Fruit fly (Drosophila melanogaster) whole organism, wandering third instar larva: ENCODE results near the gene tub.
A peak's percentile ranks its signal among the peaks of the same experiment; 100 is the strongest.

Experiments
- Abd-B ChIP-seq: fragments of >200 bp; optimal IDR thresholded peaks from 2 replicates; lab custom pipeline; 2017; ENCODE audit warnings: missing biosample characterization, missing genetic modification characterization
- CG32264 ChIP-seq: fragments of 200-800 bp; sonication (Bioruptor generic); optimal IDR thresholded peaks from 2 replicates; lab custom pipeline; 2016; ENCODE audit warnings: missing biosample characterization, missing genetic modification characterization
- CG9705 ChIP-seq: fragments of 200-800 bp; sonication (Bioruptor generic); optimal IDR thresholded peaks from 2 replicates; lab custom pipeline; 2018; ENCODE audit warnings: missing biosample characterization, mild to moderate bottlenecking, missing genetic modification characterization
- CrebA ChIP-seq: fragments of 200-800 bp; sonication (Bioruptor generic); optimal IDR thresholded peaks from 2 replicates; lab custom pipeline; 2016; ENCODE audit warnings: missing biosample characterization, mild to moderate bottlenecking, missing genetic modification characterization, borderline replicate concordance
- Dfd ChIP-seq: fragments of >200 bp; optimal IDR thresholded peaks from 2 replicates; lab custom pipeline; 2017; ENCODE audit warnings: missing biosample characterization, missing genetic modification characterization
- Dif ChIP-seq: fragments of 200-275, 200-300 bp; sonication (Bioruptor generic); optimal IDR thresholded peaks from 2 replicates; lab custom pipeline; 2018; ENCODE audit warnings: missing biosample characterization, missing genetic modification characterization; ENCODE audit not compliant: partially characterized antibody
- GATAd ChIP-seq: sonication (Bioruptor generic); optimal IDR thresholded peaks from 2 replicates; lab custom pipeline; 2016; ENCODE audit warnings: missing biosample characterization, missing genetic modification characterization
- HLH106 ChIP-seq: fragments of 200-800 bp; optimal IDR thresholded peaks from 3 replicates; lab custom pipeline; 2019; ENCODE audit warnings: missing biosample characterization, mild to moderate bottlenecking, missing genetic modification characterization, moderate library complexity
- Hnf4 ChIP-seq: fragments of 200-800 bp; sonication (Bioruptor generic); optimal IDR thresholded peaks from 2 replicates; lab custom pipeline; 2016; ENCODE audit warnings: missing biosample characterization, mild to moderate bottlenecking, missing genetic modification characterization
- Hr78 ChIP-seq: fragments of >200 bp; optimal IDR thresholded peaks from 2 replicates; lab custom pipeline; 2017; ENCODE audit warnings: missing biosample characterization, missing genetic modification characterization
- Hr83 ChIP-seq: fragments of 200-300 bp; sonication (Bioruptor generic); optimal IDR thresholded peaks from 2 replicates; lab custom pipeline; 2016; ENCODE audit warnings: missing biosample characterization, mild to moderate bottlenecking, missing genetic modification characterization, moderate library complexity; ENCODE audit not compliant: poor library complexity, severe bottlenecking
- Jra ChIP-seq: sonication (Bioruptor generic); optimal IDR thresholded peaks from 2 replicates; lab custom pipeline; 2016; ENCODE audit warnings: missing biosample characterization, missing genetic modification characterization
- Mio ChIP-seq: sonication (Bioruptor generic); optimal IDR thresholded peaks from 2 replicates; lab custom pipeline; 2016; ENCODE audit warnings: missing biosample characterization, missing genetic modification characterization
- Myc ChIP-seq: fragments of >200 bp; optimal IDR thresholded peaks from 2 replicates; lab custom pipeline; 2017
- N ChIP-seq: fragments of >200 bp; optimal IDR thresholded peaks from 2 replicates; lab custom pipeline; 2018; ENCODE audit warnings: missing biosample characterization, missing external identifiers, missing genetic modification characterization
- OdsH ChIP-seq: fragments of 200-800 bp; sonication (Bioruptor generic); optimal IDR thresholded peaks from 2 replicates; lab custom pipeline; 2016; ENCODE audit warnings: missing biosample characterization, mild to moderate bottlenecking, missing genetic modification characterization
- Rel ChIP-seq, 2 experiments: fragments of 200-800 bp; sonication (Bioruptor generic) in 1 of 2; optimal IDR thresholded peaks; 2 replicates in 1 of 2; 3 replicates in 1 of 2; lab custom pipeline; 2016 to 2019; ENCODE audit warnings: mild to moderate bottlenecking in 2 of 2, missing biosample characterization in 2 of 2, missing genetic modification characterization in 2 of 2, moderate library complexity in 1 of 2
- Sp1 ChIP-seq: fragments of 200-800 bp; sonication (Bioruptor generic); optimal IDR thresholded peaks from 3 replicates; lab custom pipeline; 2019; ENCODE audit warnings: missing biosample characterization, mild to moderate bottlenecking, missing genetic modification characterization, moderate library complexity
- Vsx2 ChIP-seq: fragments of 200-300, 225-300 bp; sonication (Bioruptor generic); optimal IDR thresholded peaks from 2 replicates; lab custom pipeline; 2018; ENCODE audit warnings: missing biosample characterization, missing genetic modification characterization; ENCODE audit not compliant: partially characterized antibody
- br ChIP-seq: fragments of 200-800 bp; sonication (Bioruptor generic); optimal IDR thresholded peaks from 2 replicates; lab custom pipeline; 2016; ENCODE audit warnings: missing biosample characterization, missing genetic modification characterization
- brk ChIP-seq: fragments of 200-800 bp; sonication (Bioruptor generic); optimal IDR thresholded peaks from 2 replicates; lab custom pipeline; 2016; ENCODE audit warnings: missing biosample characterization, mild to moderate bottlenecking, missing genetic modification characterization
- dl ChIP-seq, 2 experiments: fragments of 175-275, 200-275 bp in 1 of 2; fragments of 200-275 bp in 1 of 2; sonication (Bioruptor generic); optimal IDR thresholded peaks; lab custom pipeline; 2018; ENCODE audit warnings: mild to moderate bottlenecking in 2 of 2, missing biosample characterization in 2 of 2, missing genetic modification characterization in 2 of 2, moderate library complexity in 2 of 2; ENCODE audit not compliant: partially characterized antibody in 2 of 2, insufficient read depth in 1 of 2
- dmrt93B ChIP-seq: fragments of 200-800 bp; sonication (Bioruptor generic); optimal IDR thresholded peaks from 2 replicates; lab custom pipeline; 2018; ENCODE audit warnings: missing biosample characterization, mild to moderate bottlenecking, missing genetic modification characterization
- dsf ChIP-seq: sonication (Bioruptor generic); optimal IDR thresholded peaks from 2 replicates; lab custom pipeline; 2016; ENCODE audit warnings: missing biosample characterization, missing genetic modification characterization, borderline replicate concordance
- ey ChIP-seq: fragments of 200-800 bp; sonication (Bioruptor generic); optimal IDR thresholded peaks from 2 replicates; lab custom pipeline; 2016; ENCODE audit warnings: missing biosample characterization, missing genetic modification characterization
- foxo ChIP-seq, 2 experiments: fragments of 200-800 bp; sonication (Bioruptor generic); optimal IDR thresholded peaks; 2 replicates in 1 of 2; 3 replicates in 1 of 2; lab custom pipeline; 2016 to 2017; ENCODE audit warnings: missing biosample characterization in 2 of 2, missing genetic modification characterization in 2 of 2
- fru ChIP-seq: fragments of 200-800 bp; sonication (Bioruptor generic); optimal IDR thresholded peaks from 3 replicates; lab custom pipeline; 2016; ENCODE audit warnings: missing biosample characterization, mild to moderate bottlenecking, missing genetic modification characterization
- h ChIP-seq: fragments of 200-800 bp; sonication (Bioruptor generic); optimal IDR thresholded peaks from 3 replicates; lab custom pipeline; 2016; ENCODE audit warnings: missing biosample characterization, mild to moderate bottlenecking, missing genetic modification characterization
- jim ChIP-seq: fragments of 175-275, 200-325 bp; sonication (Bioruptor generic); optimal IDR thresholded peaks from 2 replicates; lab custom pipeline; 2016; ENCODE audit warnings: missing biosample characterization, mild to moderate bottlenecking, missing genetic modification characterization
- lola ChIP-seq: fragments of >200 bp; optimal IDR thresholded peaks from 2 replicates; lab custom pipeline; 2017; ENCODE audit warnings: missing biosample characterization, missing genetic modification characterization
- pan ChIP-seq: fragments of >200 bp; optimal IDR thresholded peaks from 2 replicates; lab custom pipeline; 2017
- psq ChIP-seq: fragments of 200-800 bp; sonication (Bioruptor generic); optimal IDR thresholded peaks from 3 replicates; lab custom pipeline; 2017; ENCODE audit warnings: missing biosample characterization, mild to moderate bottlenecking, missing genetic modification characterization, moderate library complexity
- rgr ChIP-seq: fragments of 200-800 bp; sonication (Bioruptor generic); optimal IDR thresholded peaks from 3 replicates; lab custom pipeline; 2016; ENCODE audit warnings: missing biosample characterization, mild to moderate bottlenecking, missing genetic modification characterization
- sage ChIP-seq: fragments of 200-800 bp; sonication (Bioruptor generic); optimal IDR thresholded peaks from 2 replicates; lab custom pipeline; 2016; ENCODE audit warnings: missing biosample characterization, mild to moderate bottlenecking, missing genetic modification characterization
- sv ChIP-seq: fragments of 200-800 bp; sonication (Bioruptor generic); optimal IDR thresholded peaks from 3 replicates; lab custom pipeline; 2016; ENCODE audit warnings: missing biosample characterization, missing genetic modification characterization
- tai ChIP-seq: sonication (Bioruptor generic); optimal IDR thresholded peaks from 2 replicates; lab custom pipeline; 2016; ENCODE audit warnings: missing biosample characterization, missing genetic modification characterization
- usp ChIP-seq: fragments of >200 bp; optimal IDR thresholded peaks from 2 replicates; lab custom pipeline; 2017; ENCODE audit warnings: missing biosample characterization, missing genetic modification characterization
- woc ChIP-seq: sonication (Bioruptor generic); optimal IDR thresholded peaks from 2 replicates; lab custom pipeline; 2016; ENCODE audit warnings: missing biosample characterization, mild to moderate bottlenecking, missing genetic modification characterization

tub gene

DNA sequence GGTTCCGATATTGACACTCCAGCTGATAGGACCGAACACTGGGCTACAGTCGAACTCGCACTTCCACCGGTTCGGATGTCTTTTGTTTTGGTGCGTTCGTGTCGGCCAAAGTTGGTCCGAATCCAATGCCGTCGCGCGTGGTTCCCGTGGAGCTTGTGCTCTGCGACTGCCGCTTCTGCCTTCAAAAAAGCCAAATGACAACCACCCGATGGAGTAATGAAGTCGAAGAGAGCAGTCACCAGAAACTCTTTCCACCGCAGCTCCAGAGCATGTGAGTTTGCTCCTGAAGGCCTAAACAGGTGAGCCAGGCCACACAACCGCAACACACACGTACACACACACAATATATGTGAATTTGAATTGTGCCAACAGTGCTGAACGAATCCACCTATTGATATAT, 6.6 kb downstream of the tub start, which contains the start of gene CG34112 (continued):
- no peak for TF ChIP-seq usp (GFP tag; lab: Kevin White, UChicago)
- TF ChIP-seq OdsH (GFP tag; lab: Kevin White, UChicago), result no peak
- no peak for TF ChIP-seq tai
- peak; percentile 73 for TF ChIP-seq Hr83 (GFP tag; lab: Kevin White, UChicago)
- no peak for TF ChIP-seq Hr78 (GFP tag; lab: Kevin White, UChicago)
- no peak for TF ChIP-seq woc
- no peak for TF ChIP-seq GATAd
- no peak for TF ChIP-seq ey (GFP tag; lab: Kevin White, UChicago)
- no peak for TF ChIP-seq Abd-B

DNA sequence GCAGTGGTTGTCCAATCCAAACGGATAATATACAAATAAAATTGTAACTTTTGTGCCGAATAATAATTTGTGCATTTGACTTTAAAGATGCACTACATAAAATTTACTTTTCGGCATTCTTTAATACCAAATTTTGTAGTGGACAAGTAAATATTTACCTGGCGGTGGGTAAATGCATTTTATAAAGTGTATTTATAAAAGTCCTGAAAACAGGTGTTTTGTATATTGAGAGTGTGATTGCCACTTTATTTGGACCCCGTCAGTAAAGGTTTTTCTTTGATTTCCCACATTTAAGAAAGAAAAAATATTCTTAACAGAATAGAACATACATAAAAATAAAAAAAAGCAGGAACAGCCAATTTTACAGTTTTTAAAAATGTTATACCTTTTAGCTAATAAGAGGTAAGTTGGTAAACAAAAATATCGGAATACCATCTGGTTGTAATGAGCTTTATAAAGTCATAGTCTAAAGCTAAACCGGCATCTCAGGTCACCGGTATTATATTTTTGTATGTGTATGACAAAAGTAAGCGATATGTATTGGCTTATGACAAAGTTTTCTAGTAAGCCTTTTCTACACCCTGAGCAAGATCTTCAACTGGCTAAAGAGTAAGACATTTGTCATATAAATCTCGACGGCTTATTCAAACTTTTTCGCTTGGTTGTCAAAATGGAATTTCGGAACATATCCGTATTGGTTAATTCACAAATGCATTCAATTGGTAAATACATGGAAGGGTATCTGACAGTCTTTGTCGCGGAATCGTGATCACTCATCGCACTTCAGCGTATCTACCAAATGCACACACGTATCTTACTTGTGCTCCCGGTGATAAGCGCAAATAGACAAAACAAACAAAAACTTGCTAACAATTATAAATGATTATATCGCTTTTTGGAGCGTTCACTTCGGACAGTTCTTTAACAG, 7.4 kb downstream of the tub start:
- TF ChIP-seq Hr78 (GFP tag; lab: Kevin White, UChicago) (no peak), tai (no peak), sv (GFP tag; lab: Kevin White, UChicago) (peak; percentile 68), jim (GFP tag; lab: Kevin White, UChicago) (peak; percentile 43), N (GFP tag; lab: Kevin White, UChicago) (no peak), ey (GFP tag; lab: Kevin White, UChicago) (peak; percentile 97), rgr (GFP tag; lab: Kevin White, UChicago) (peak; percentile 96), Hr83 (GFP tag; lab: Kevin White, UChicago) (peak; percentile 53), dsf (GFP tag; lab: Kevin White, UChicago) (peak; percentile 3), dmrt93B (GFP tag; lab: Kevin White, UChicago) (peak; percentile 80), Rel (GFP tag; optimal IDR thresholded peaks at IDR 0.05; lab: Kevin White, UChicago) (peak; percentile 79), Rel (tag; optimal IDR thresholded peaks at IDR 0.05; lab: Kevin White, UChicago) (peak; percentile 60), Sp1 (GFP tag; lab: Kevin White, UChicago) (peak; percentile 89), Myc (lab: Kevin White, UChicago) (peak; percentile 91), dl (GFP tag; optimal IDR thresholded peaks at IDR 0.05; lab: Kevin White, UChicago; ENCODE audit: insufficient read depth in 1 of 2, partially characterized antibody in 2 of 2) (no peak), h (peak; percentile 99), lola (GFP tag; lab: Kevin White, UChicago) (no peak), psq (GFP tag; lab: Kevin White, UChicago) (peak; percentile 84), OdsH (GFP tag; lab: Kevin White, UChicago) (peak; percentile 95), brk (GFP tag; lab: Kevin White, UChicago) (peak; percentile 69), Jra (GFP tag; lab: Kevin White, UChicago) (peak; percentile 62), GATAd (no peak), HLH106 (peak; percentile 89), usp (GFP tag; lab: Kevin White, UChicago) (no peak), CG32264 (GFP tag; lab: Kevin White, UChicago) (peak; percentile 95), pan (no peak), Abd-B (no peak), CG9705 (GFP tag; lab: Kevin White, UChicago) (peak; percentile 20), woc (peak; percentile 96), br (GFP tag; lab: Kevin White, UChicago) (peak; percentile 95), fru (GFP tag; lab: Kevin White, UChicago) (peak; percentile 95), sage (GFP tag; lab: Kevin White, UChicago) (peak; percentile 92), Vsx2 (GFP tag; lab: Kevin White, UChicago) (no peak), Dif (no peak), foxo (GFP tag; optimal IDR thresholded peaks at IDR 0.05; lab: Kevin White, UChicago) (peak; percentile 94 to 96), CrebA (GFP tag; lab: Kevin White, UChicago) (no peak), Mio (peak; percentile 71), Hnf4 (GFP tag; lab: Kevin White, UChicago) (peak; percentile 94), Dfd (no peak)
